Worm (Caenorhabditis elegans) whole organism, late embryonic: Measurements from ENCODE around the gene zig-8.

Experiments used
- F13H6.1 ChIP-seq: sonication (generic microtip); optimal IDR thresholded peaks from 2 replicates; lab custom pipeline; 2016; ENCODE audit warnings: missing genetic modification characterization, missing compliant biosample characterization
- K02D7.2 ChIP-seq: sonication (generic microtip); optimal IDR thresholded peaks from 2 replicates; lab custom pipeline; 2017; ENCODE audit warnings: mild to moderate bottlenecking, missing genetic modification characterization, missing compliant biosample characterization
- T23F11.4 ChIP-seq: fragments of 200-800 bp; sonication (Bioruptor generic); optimal IDR thresholded peaks from 2 replicates; lab custom pipeline; 2018; ENCODE audit warnings: mild to moderate bottlenecking, missing genetic modification characterization, missing compliant biosample characterization
- ahr-1 ChIP-seq: sonication (generic microtip); optimal IDR thresholded peaks from 2 replicates; lab custom pipeline; 2016; ENCODE audit warnings: missing genetic modification characterization, missing compliant biosample characterization
- ceh-2 ChIP-seq: sonication (generic microtip); optimal IDR thresholded peaks from 2 replicates; lab custom pipeline; 2016; ENCODE audit warnings: missing genotype, missing genetic modification characterization, missing compliant biosample characterization
- ceh-22 ChIP-seq: sonication (generic microtip); optimal IDR thresholded peaks from 2 replicates; lab custom pipeline; 2017; ENCODE audit warnings: missing biosample characterization, missing genetic modification characterization
- ceh-24 ChIP-seq: sonication (generic microtip); optimal IDR thresholded peaks from 2 replicates; lab custom pipeline; 2016; ENCODE audit warnings: mild to moderate bottlenecking, missing genetic modification characterization, missing compliant biosample characterization
- ceh-45 ChIP-seq: fragments of 200-800 bp; sonication (Bioruptor generic); IDR thresholded peaks from 2 replicates; pipeline ENCODE4 v1.3.6; 2022; ENCODE audit warnings: missing genetic modification reagents, missing genetic modification characterization, missing compliant biosample characterization
- ceh-48 ChIP-seq: sonication (generic microtip); optimal IDR thresholded peaks from 2 replicates; lab custom pipeline; 2016; ENCODE audit warnings: missing genetic modification characterization, inconsistent platforms, missing compliant biosample characterization
- che-1 ChIP-seq: sonication (generic microtip); optimal IDR thresholded peaks from 2 replicates; lab custom pipeline; 2016; ENCODE audit warnings: mild to moderate bottlenecking, missing genetic modification characterization, missing compliant biosample characterization
- elt-2 ChIP-seq: sonication (generic microtip); optimal IDR thresholded peaks from 2 replicates; lab custom pipeline; 2016; ENCODE audit warnings: missing genetic modification reagents, missing genetic modification characterization, missing compliant biosample characterization
- ets-4 ChIP-seq: sonication (generic microtip); optimal IDR thresholded peaks from 2 replicates; lab custom pipeline; 2016; ENCODE audit warnings: missing genetic modification characterization, missing compliant biosample characterization
- eyg-1 ChIP-seq: sonication (generic microtip); optimal IDR thresholded peaks from 2 replicates; lab custom pipeline; 2016; ENCODE audit warnings: missing genotype, missing genetic modification characterization, missing compliant biosample characterization
- fax-1 ChIP-seq: sonication (generic microtip); optimal IDR thresholded peaks from 2 replicates; lab custom pipeline; 2016; ENCODE audit warnings: missing genotype, missing genetic modification characterization, missing compliant biosample characterization
- hlh-13 ChIP-seq: fragments of 200-800 bp; sonication (Bioruptor generic); optimal IDR thresholded peaks from 2 replicates; lab custom pipeline; 2018; ENCODE audit warnings: mild to moderate bottlenecking, missing genetic modification characterization, missing compliant biosample characterization
- hlh-30 ChIP-seq: sonication (generic microtip); optimal IDR thresholded peaks from 2 replicates; lab custom pipeline; 2017; ENCODE audit warnings: antibody characterized with exemption, missing genetic modification characterization, missing compliant biosample characterization; ENCODE audit not compliant: insufficient read depth
- lim-6 ChIP-seq: sonication (generic microtip); optimal IDR thresholded peaks from 2 replicates; lab custom pipeline; 2016; ENCODE audit warnings: missing genetic modification characterization, missing compliant biosample characterization
- madf-2 ChIP-seq: sonication (generic microtip); optimal IDR thresholded peaks from 2 replicates; lab custom pipeline; 2017; ENCODE audit warnings: missing genetic modification characterization, missing compliant biosample characterization
- mec-3 ChIP-seq: sonication (generic microtip); optimal IDR thresholded peaks from 2 replicates; lab custom pipeline; 2016; ENCODE audit warnings: borderline replicate concordance, missing genetic modification characterization, missing compliant biosample characterization
- nfya-1 ChIP-seq: sonication (generic microtip); optimal IDR thresholded peaks from 2 replicates; lab custom pipeline; 2017; ENCODE audit warnings: missing genetic modification characterization, mild to moderate bottlenecking, missing compliant biosample characterization, antibody characterized with exemption, moderate library complexity
- nhr-11 ChIP-seq: fragments of 150-350 bp; optimal IDR thresholded peaks from 2 replicates; lab custom pipeline; 2014; ENCODE audit warnings: missing biosample characterization, missing genetic modification characterization
- nhr-232 ChIP-seq: sonication (generic microtip); optimal IDR thresholded peaks from 2 replicates; lab custom pipeline; 2016; ENCODE audit warnings: missing genetic modification characterization, missing compliant biosample characterization
- odd-2 ChIP-seq: sonication (generic microtip); optimal IDR thresholded peaks from 2 replicates; lab custom pipeline; 2017; ENCODE audit warnings: antibody characterized with exemption, mild to moderate bottlenecking, missing genetic modification characterization, missing compliant biosample characterization
- pag-3 ChIP-seq: sonication (generic microtip); optimal IDR thresholded peaks from 2 replicates; lab custom pipeline; 2016; ENCODE audit warnings: missing compliant biosample characterization, missing genetic modification characterization, borderline replicate concordance
- pqm-1 ChIP-seq: sonication (generic microtip); optimal IDR thresholded peaks from 2 replicates; lab custom pipeline; 2016; ENCODE audit warnings: missing genetic modification characterization, missing compliant biosample characterization
- pros-1 ChIP-seq: fragments of 150-350 bp; optimal IDR thresholded peaks from 2 replicates; lab custom pipeline; 2014; ENCODE audit warnings: missing biosample characterization, missing genetic modification reagents, missing genetic modification characterization
- ref-2 ChIP-seq: sonication (generic microtip); optimal IDR thresholded peaks from 2 replicates; lab custom pipeline; 2016; ENCODE audit warnings: missing genetic modification characterization, missing compliant biosample characterization
- rnt-1 ChIP-seq: sonication (generic microtip); optimal IDR thresholded peaks from 2 replicates; lab custom pipeline; 2016; ENCODE audit warnings: missing genetic modification characterization, missing compliant biosample characterization
- sox-4 ChIP-seq: sonication (generic microtip); optimal IDR thresholded peaks from 2 replicates; lab custom pipeline; 2017; ENCODE audit warnings: mild to moderate bottlenecking, missing genetic modification characterization, inconsistent platforms, missing compliant biosample characterization
- tbx-2 ChIP-seq: sonication (generic microtip); optimal IDR thresholded peaks from 2 replicates; lab custom pipeline; 2016; ENCODE audit warnings: missing genetic modification characterization, missing compliant biosample characterization
- unc-3 ChIP-seq, 2 experiments: fragments of 200-800 bp in 1 of 2; sonication (Bioruptor generic) in 1 of 2; sonication (generic microtip) in 1 of 2; conservative IDR thresholded peaks in 1 of 2; optimal IDR thresholded peaks in 1 of 2; 2 replicates each; pipeline versions ENCODE4 v1.3.6 to Lab custom; 2016 to 2022; ENCODE audit warnings: missing compliant biosample characterization in 2 of 2, missing genetic modification characterization in 2 of 2, missing genetic modification reagents in 1 of 2
- unc-86 ChIP-seq: sonication (generic microtip); optimal IDR thresholded peaks from 2 replicates; lab custom pipeline; 2016; ENCODE audit warnings: missing genetic modification characterization, missing compliant biosample characterization
- zip-5 ChIP-seq: sonication (generic microtip); optimal IDR thresholded peaks from 2 replicates; lab custom pipeline; 2016; ENCODE audit warnings: missing genetic modification characterization, missing compliant biosample characterization

Gene zig-8

DNA sequence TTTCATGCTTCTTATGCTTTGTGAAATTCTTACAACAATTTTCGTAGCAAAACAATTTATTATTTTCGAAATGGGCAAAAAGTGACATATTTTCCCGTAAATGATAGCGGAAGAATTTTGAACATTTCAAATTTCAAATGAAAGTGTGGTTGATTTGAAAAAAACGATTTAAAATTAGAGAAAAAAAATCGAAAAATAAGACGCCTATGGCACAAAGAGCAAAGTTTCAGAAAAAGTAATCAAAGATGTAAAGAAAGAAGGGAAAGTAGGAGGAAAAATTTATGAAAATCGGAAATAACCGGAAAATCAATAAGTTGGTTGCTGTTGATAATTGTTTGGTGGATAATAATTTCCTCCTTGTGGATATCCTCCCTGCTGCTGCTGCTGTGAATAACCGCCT lies 32.2 kb upstream of the zig-8 start:
- no peak for TF ChIP-seq eyg-1 (tag; lab: Kevin White, UChicago)
- no peak for TF ChIP-seq lim-6
- TF ChIP-seq ceh-45 (GFP tag; lab: Robert Waterston, UW), result no peak
- TF ChIP-seq nhr-11 (tag; lab: Kevin White, UChicago), result no peak
- TF ChIP-seq rnt-1 (tag; lab: Kevin White, UChicago), result no peak
- no peak for TF ChIP-seq ref-2
- no peak for TF ChIP-seq madf-2 (tag; lab: Kevin White, UChicago)
- no peak for TF ChIP-seq ceh-22 (tag; lab: Kevin White, UChicago)
- no peak for TF ChIP-seq sox-4 (tag; lab: Kevin White, UChicago)
- TF ChIP-seq tbx-2, result no peak
- TF ChIP-seq hlh-13 (GFP tag; lab: Kevin White, UChicago), result no peak
- no peak for TF ChIP-seq unc-3 (GFP tag; conservative IDR thresholded peaks at IDR 0.05; lab: Robert Waterston, UW)
- TF ChIP-seq unc-3 (tag; optimal IDR thresholded peaks at IDR 0.05; lab: Kevin White, UChicago), result no peak
- no peak for TF ChIP-seq pros-1 (tag; lab: Kevin White, UChicago)
- no peak for TF ChIP-seq K02D7.2 (tag; lab: Kevin White, UChicago)
- no peak for TF ChIP-seq odd-2 (tag; lab: Kevin White, UChicago)
- TF ChIP-seq zip-5, result no peak
- TF ChIP-seq F13H6.1, result no peak
- no peak for TF ChIP-seq ceh-24

DNA sequence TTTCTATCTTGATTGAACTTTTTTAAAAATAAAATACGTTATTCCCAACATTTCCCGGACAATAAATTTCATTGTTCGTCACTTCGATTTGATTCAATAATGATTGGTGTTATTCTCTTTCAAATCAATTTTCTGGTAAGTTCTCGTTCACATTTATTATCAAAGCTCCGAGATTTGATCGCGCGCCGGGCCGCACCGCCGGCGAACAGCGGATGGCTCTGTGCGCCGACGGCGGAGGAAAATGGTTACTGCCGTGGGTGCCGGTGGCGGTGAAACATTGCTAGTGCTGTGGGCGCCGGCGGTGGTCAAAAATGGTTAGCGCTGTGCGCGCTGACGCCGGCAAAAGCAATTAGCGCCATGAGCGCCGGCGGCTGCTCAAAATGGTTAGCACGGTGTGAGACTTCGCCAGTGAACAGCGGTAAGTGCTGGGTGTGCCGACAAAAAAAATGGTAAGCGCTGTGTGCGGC lies 28.5 kb upstream of the zig-8 start, which contains the start of gene Y39E4B.13:
TSS of gene Y39E4B.13 (plus strand) at position 51 of the 467 bp plus-strand sequence.
- TF ChIP-seq nhr-232 (no peak), ceh-48 (tag; lab: Kevin White, UChicago) (no peak)

DNA sequence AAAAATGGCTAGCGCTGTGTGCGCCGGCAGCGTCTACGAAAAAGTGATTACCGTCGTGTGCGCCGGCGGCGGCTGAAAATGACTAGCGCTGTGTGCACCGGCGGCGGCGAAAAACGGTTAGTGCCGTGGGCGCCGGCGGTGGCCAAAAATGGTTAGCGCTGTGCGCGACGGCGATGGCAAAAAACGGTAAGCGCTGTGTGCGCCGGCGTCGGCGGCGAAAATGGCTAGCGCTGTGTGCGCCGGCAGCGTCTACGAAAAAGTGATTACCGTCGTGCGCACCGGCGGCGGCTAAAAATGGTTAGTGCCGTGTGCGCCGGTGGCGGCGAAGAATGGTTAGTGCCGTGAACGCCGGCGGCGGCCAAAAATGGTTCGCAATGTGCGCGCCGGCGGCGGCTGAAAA lies 27.3 kb upstream of the zig-8 start:
- TF ChIP-seq pag-3, result no peak
- TF ChIP-seq K02D7.2 (tag; lab: Kevin White, UChicago), result peak; percentile 24
- TF ChIP-seq ahr-1 (tag; lab: Kevin White, UChicago), result no peak
- TF ChIP-seq mec-3 (tag; lab: Kevin White, UChicago), result no peak
- TF ChIP-seq pqm-1 (tag; lab: Kevin White, UChicago), result no peak
- no peak for TF ChIP-seq tbx-2
- TF ChIP-seq che-1, result no peak
- TF ChIP-seq ets-4 (tag; lab: Kevin White, UChicago), result no peak
- no peak for TF ChIP-seq ceh-45 (GFP tag; lab: Robert Waterston, UW)
- TF ChIP-seq, all 69 proteins: peak for 1

DNA sequence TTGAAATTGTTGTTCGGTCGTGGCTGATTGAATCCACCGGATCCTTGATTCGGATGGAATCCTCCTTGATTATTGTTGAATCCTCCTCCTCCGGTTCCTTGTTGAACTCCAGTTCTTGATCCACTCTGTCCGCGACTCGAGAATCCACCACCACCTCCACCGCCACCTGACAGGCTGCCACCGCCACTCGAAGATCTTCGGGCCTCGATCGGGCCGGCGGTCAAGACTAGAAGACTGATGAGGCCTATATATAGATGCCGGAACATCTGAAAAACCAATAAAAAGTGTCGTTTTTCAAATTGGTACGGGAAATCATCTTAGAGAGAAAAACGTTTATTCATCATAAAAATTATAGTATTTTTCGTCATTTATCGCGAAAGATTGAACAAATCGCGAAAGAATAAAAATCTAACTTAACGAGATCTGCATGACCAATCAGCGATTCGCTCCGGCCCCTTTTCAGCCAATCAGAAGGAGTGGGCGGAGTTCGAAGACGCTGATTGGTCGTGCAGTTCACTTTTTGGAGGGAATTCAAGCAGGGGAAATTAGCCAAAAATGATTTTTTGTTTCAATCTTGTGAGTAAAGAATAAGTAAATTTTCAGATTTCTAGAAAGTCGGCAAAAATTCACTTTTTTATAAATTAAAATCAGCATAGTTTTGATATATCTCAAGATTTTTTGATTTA lies 20.3 kb upstream of the zig-8 start, which contains the start of gene pqn-83:
TSS of gene pqn-83 (minus strand) at position 272 of the 686 bp plus-strand sequence.
- TF ChIP-seq zip-5 (no peak), nfya-1 (tag; lab: Kevin White, UChicago) (peak; percentile 82)

DNA sequence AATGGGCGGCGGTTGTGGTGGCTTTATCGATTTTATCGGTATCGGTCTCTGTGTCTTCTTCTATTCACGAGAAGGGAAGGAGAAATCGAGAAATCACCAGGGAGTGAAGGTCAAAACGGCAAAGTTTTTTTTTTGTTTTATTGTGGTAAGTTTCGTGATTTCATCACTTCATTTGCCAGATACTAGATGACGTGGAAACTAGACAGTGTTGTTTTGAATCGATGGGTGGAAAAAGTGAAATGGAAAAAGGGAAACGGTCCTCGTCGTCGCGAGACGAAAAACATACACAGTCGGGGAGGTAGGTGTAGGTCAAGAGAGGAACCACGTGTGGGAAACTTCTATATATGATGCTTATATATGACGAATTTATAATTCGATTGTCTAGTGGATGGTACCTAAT lies 18.6 kb upstream of the zig-8 start:
- no peak for TF ChIP-seq unc-86 (tag; lab: Kevin White, UChicago)
- TF ChIP-seq ceh-2 (tag; lab: Kevin White, UChicago), result no peak

DNA sequence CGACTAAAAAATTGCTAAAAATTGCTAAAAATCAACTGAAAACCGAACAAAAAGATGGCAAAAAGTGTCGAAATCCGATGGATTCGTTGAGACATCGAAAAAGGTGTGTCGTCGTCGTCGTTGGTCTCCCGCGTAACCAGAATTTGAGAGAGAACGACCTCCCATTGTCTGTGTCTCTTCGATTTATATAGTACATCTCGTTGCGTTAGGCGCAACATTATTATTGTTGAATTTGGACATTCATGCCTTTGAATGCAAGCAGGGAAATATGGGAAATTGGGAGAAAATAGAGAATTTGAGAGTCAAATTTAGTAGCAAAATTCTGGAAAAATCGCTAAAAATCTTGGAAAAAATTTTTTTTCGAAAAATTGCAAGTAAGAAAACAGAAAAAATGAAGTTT lies 15.6 kb upstream of the zig-8 start:
- TF ChIP-seq rnt-1 (tag; lab: Kevin White, UChicago) (no peak), elt-2 (no peak), hlh-30 (tag; lab: Kevin White, UChicago) (no peak), T23F11.4 (GFP tag; lab: Kevin White, UChicago) (no peak), fax-1 (tag; lab: Kevin White, UChicago) (no peak)
